Fruit fly (Drosophila melanogaster) Kc167 (cell line): ENCODE measurements around the gene CG14100.

ENCODE experiments used
- Myc ChIP-seq: fragments of >200 bp; optimal IDR thresholded peaks from 2 replicates; lab custom pipeline; 2017; ENCODE audit warnings: missing external identifiers
- Sin3A ChIP-seq: fragments of >200 bp; optimal IDR thresholded peaks from 2 replicates; lab custom pipeline; 2018; ENCODE audit warnings: missing external identifiers
- h ChIP-seq: fragments of >200 bp; optimal IDR thresholded peaks from 3 replicates; lab custom pipeline; 2018; ENCODE audit warnings: missing external identifiers
- insv ChIP-seq: fragments of >200 bp; optimal IDR thresholded peaks from 3 replicates; lab custom pipeline; 2018; ENCODE audit warnings: missing external identifiers
- psq ChIP-seq: fragments of >200 bp; optimal IDR thresholded peaks from 2 replicates; lab custom pipeline; 2017; ENCODE audit warnings: missing external identifiers
- ttk ChIP-seq: sonication (Bioruptor generic); optimal IDR thresholded peaks from 2 replicates; lab custom pipeline; 2017; ENCODE audit warnings: missing external identifiers

- no peak for TF ChIP-seq h
- TF ChIP-seq insv: no peak
- no peak for TF ChIP-seq psq (lab: Kevin White, UChicago)
- no peak for TF ChIP-seq Myc (lab: Kevin White, UChicago)
- no peak for TF ChIP-seq ttk (lab: Kevin White, UChicago)
- TF ChIP-seq Sin3A (lab: Kevin White, UChicago): no peak
Observed at dm6 chr3L:19612172-19612571, 21.8 kb upstream of the CG14100 start, which contains the start of the genes Lon and PIG-F.
